Fruit fly (Drosophila melanogaster): ENCODE results near the gene CG11854.

The CG11854 gene

dm6 chr3R:25238771-25239700 lies 2.8 kb upstream of the CG11854 start (continued):
- no peak for TF ChIP-seq Gsc (GFP tag; IDR thresholded peaks at IDR 0.05)
- TF ChIP-seq cwo (GFP tag; optimal IDR thresholded peaks at IDR 0.05) = peak; percentile 64
- no peak for TF ChIP-seq eyg (GFP tag; optimal IDR thresholded peaks at IDR 0.05)
- 0 out of 4 replicates have a peak, but pooled peaks have one; percentile 44 for TF ChIP-seq chinmo (GFP tag; IDR thresholded peaks at IDR 0.05; ENCODE audit: partially characterized antibody)
- no peak for TF ChIP-seq zf30C (GFP tag; optimal IDR thresholded peaks at IDR 0.05)
- no peak for TF ChIP-seq CG3847 (GFP tag; IDR thresholded peaks at IDR 0.05)

DNA sequence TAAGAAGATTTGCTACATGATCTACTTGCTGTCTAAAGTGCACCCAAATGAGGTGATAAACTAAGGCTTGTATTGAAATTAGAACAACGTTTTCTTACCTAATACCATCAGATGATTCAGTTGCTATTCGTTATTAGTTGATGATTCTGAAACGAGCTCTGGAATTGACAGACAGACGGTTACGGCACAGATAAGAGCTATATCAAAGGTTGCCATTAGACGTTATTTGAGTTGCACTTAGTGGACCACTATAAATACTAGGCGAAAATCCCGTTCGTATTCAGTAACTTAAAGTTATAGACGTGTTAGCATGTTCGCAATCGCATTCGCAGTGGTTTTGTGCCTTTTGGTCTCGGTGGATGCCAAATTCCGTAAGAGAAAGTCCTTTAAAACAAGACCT lies 1.9 kb upstream of the CG11854 start, which contains the start of gene to:
TSS of gene to (plus strand) at position 301 of the 400 bp plus-strand sequence.
- TF ChIP-seq ttk (GFP tag; IDR thresholded peaks at IDR 0.05) = no peak
- no peak for TF ChIP-seq croc (GFP tag; conservative IDR thresholded peaks at IDR 0.05)
- no peak for TF ChIP-seq Mad (GFP tag; optimal IDR thresholded peaks at IDR 0.05)
- TF ChIP-seq hkb (optimal IDR thresholded peaks at IDR 0.05) = no peak
- no peak for TF ChIP-seq hkb (GFP tag; IDR thresholded peaks at IDR 0.05)
- TF ChIP-seq CG1647 (GFP tag; optimal IDR thresholded peaks at IDR 0.05) = no peak
- TF ChIP-seq Fer3 (tag; optimal IDR thresholded peaks at IDR 0.05) = no peak
- no peak for TF ChIP-seq CG16813 (GFP tag; IDR thresholded peaks at IDR 0.05; ENCODE audit: partially characterized antibody)
- no peak for TF ChIP-seq tup (GFP tag; optimal IDR thresholded peaks at IDR 0.05)
- no peak for TF ChIP-seq Six4 (GFP tag; optimal IDR thresholded peaks at IDR 0.05)
- TF ChIP-seq Blimp-1 (GFP tag; optimal IDR thresholded peaks at IDR 0.05) = no peak
- TF ChIP-seq CG10321 (GFP tag; IDR thresholded peaks at IDR 0.05) = no peak
- no peak for TF ChIP-seq CG30020 (tag; optimal IDR thresholded peaks at IDR 0.05)
- TF ChIP-seq CG32532 (GFP tag; IDR thresholded peaks at IDR 0.05) = no peak
- TF ChIP-seq CG6683 (GFP tag; optimal IDR thresholded peaks at IDR 0.05) = no peak
- no peak for TF ChIP-seq lov (optimal IDR thresholded peaks at IDR 0.05)
- TF ChIP-seq lov (GFP tag; IDR thresholded peaks at IDR 0.05) = no peak
- TF ChIP-seq crc (GFP tag; optimal IDR thresholded peaks at IDR 0.05) = no peak

DNA sequence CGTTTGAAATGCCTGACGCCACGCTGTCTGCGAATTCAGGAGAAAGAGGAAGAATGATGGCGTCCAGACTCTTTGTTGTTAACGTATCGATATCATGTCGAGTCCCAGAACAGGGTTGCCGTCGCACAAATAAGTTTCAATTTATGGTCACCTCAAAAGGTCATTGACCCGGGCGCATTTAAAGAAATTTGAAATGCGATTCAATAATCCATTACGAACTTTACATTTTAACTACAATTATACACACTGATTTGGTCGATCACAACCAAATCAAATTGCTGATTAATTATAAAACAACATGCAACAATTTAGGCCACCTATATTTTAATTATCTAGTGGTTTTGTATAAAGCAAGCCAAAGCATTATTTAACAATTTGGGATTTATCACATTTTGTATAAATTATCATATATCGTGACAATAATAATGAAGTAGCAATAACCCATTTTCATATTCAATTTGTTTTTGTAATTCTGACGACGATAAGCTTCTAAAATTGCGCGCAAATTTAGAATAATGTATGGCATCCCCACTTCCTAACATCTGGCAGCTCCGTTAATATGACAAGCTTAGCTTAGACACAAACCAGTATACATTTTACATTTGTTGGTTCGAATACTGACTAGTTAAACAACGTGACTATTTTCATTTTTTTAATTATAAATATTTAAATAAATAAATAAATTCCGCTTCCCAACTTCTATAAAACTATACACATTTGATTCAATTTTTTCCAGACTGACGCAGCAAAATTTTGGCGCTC lies 3.4 kb downstream of the CG11854 start, which contains the start of gene bam:
TSS of gene bam (minus strand) at position 58 of the 762 bp plus-strand sequence.
- TF ChIP-seq gfzf (GFP tag; optimal IDR thresholded peaks at IDR 0.05) = peak; percentile 41
- TF ChIP-seq CG15514 (GFP tag; optimal IDR thresholded peaks at IDR 0.05) = peak; percentile 89
- TF ChIP-seq unc-4 (GFP tag; IDR thresholded peaks at IDR 0.05; ENCODE audit: partially characterized antibody) = 0 out of 2 replicates have a peak, but pooled peaks have one; percentile 20
- TF ChIP-seq Nf-YC (tag; optimal IDR thresholded peaks at IDR 0.05) = peak; percentile 46
- TF ChIP-seq Dref (GFP tag; IDR thresholded peaks at IDR 0.05) = 0 out of 2 replicates have a peak, but pooled peaks have one; percentile 32
- peak; percentile 64 for TF ChIP-seq CoRest (tag; optimal IDR thresholded peaks at IDR 0.05)
- TF ChIP-seq knrl (GFP tag; IDR thresholded peaks at IDR 0.05; ENCODE audit: partially characterized antibody) = peak; percentile 54; the same call in 2 of the 3 replicates
- no peak for TF ChIP-seq D (optimal IDR thresholded peaks at IDR 0.05)
- no peak for TF ChIP-seq D (GFP tag; optimal IDR thresholded peaks at IDR 0.05)
- TF ChIP-seq CG17361 (GFP tag; IDR thresholded peaks at IDR 0.05) = 0 out of 3 replicates have a peak, but pooled peaks have one; percentile 24
- peak in 1 of 2 experiments; percentile 24 for TF ChIP-seq dpn (GFP tag; optimal IDR thresholded peaks at IDR 0.05)
- TF ChIP-seq CG15696 (tag; optimal IDR thresholded peaks at IDR 0.05) = peak; percentile 7
- TF ChIP-seq CG33557 (GFP tag; optimal IDR thresholded peaks at IDR 0.05) = peak; percentile 15
- TF ChIP-seq Opbp (GFP tag; IDR thresholded peaks at IDR 0.05; ENCODE audit: partially characterized antibody) = 0 out of 3 replicates have a peak, but pooled peaks have one; percentile 31
- peak; percentile 55; the same call in 1 of the 2 replicates for TF ChIP-seq Bgb (GFP tag; IDR thresholded peaks at IDR 0.05; ENCODE audit: partially characterized antibody)
- peak; percentile 33 for TF ChIP-seq CG12391 (tag; optimal IDR thresholded peaks at IDR 0.05)
- TF ChIP-seq CG12769 (tag; optimal IDR thresholded peaks at IDR 0.05) = no peak
- no peak for TF ChIP-seq Xrp1 (GFP tag; IDR thresholded peaks at IDR 0.05)
- peak; percentile 71 for TF ChIP-seq trem (tag; optimal IDR thresholded peaks at IDR 0.05)
- TF ChIP-seq CG8089 (GFP tag; optimal IDR thresholded peaks at IDR 0.05) = no peak
- TF ChIP-seq E2f2 (GFP tag; IDR thresholded peaks at IDR 0.05) = peak; percentile 97
- peak; percentile 80 for TF ChIP-seq CG3847 (GFP tag; IDR thresholded peaks at IDR 0.05)
